Fruit fly (Drosophila melanogaster) S2 (cell line): ENCODE data around the gene sqh.

Experiments
- CG8478 ChIP-seq: fragments of >200 bp; optimal IDR thresholded peaks from 2 replicates; lab custom pipeline; 2018
- CTCF ChIP-seq, 2 experiments: fragments of >200 bp; optimal IDR thresholded peaks; 2 replicates each; lab custom pipeline; 2018

- TF ChIP-seq CTCF (optimal IDR thresholded peaks at IDR 0.05; lab: Kevin White, UChicago): no peak
- no peak for TF ChIP-seq CG8478
Measured at dm6 chrX:6255414-6255915, 30.5 kb upstream of the sqh start, which contains the start of the genes Rbcn-3A and Spx.
